Fruit fly (Drosophila melanogaster) whole organism, pupa: Measurements from ENCODE around the gene CG34027.

Source experiments
- CG10348 ChIP-seq: fragments of 200-800 bp; sonication (Bioruptor generic); IDR thresholded peaks from 2 replicates; pipeline ENCODE4 v1.3.6; 2022; ENCODE audit warnings: missing biosample characterization, missing genetic modification characterization
- CG12605 ChIP-seq: fragments of 200-800 bp; sonication (Bioruptor generic); IDR thresholded peaks from 2 replicates; pipeline ENCODE4 v1.3.6; 2022; ENCODE audit warnings: missing biosample characterization, missing genetic modification characterization
- CG13204 ChIP-seq: fragments of 200-800 bp; sonication (Bioruptor generic); optimal IDR thresholded peaks from 2 replicates; lab custom pipeline; 2018; ENCODE audit warnings: missing biosample characterization, mild to moderate bottlenecking, missing genetic modification characterization, moderate library complexity
- CG14655 ChIP-seq: fragments of 200-800 bp; sonication (Bioruptor generic); optimal IDR thresholded peaks from 3 replicates; lab custom pipeline; 2017; ENCODE audit warnings: mild to moderate bottlenecking, missing biosample characterization, missing genetic modification reagents, missing genetic modification characterization
- CG15710 ChIP-seq: fragments of 200-800 bp; sonication (Bioruptor generic); optimal IDR thresholded peaks from 2 replicates; lab custom pipeline; 2018; ENCODE audit warnings: missing biosample characterization, mild to moderate bottlenecking, missing genetic modification characterization, moderate library complexity
- CG17806 ChIP-seq: fragments of 200-800 bp; sonication (Bioruptor generic); optimal IDR thresholded peaks from 2 replicates; lab custom pipeline; 2018; ENCODE audit warnings: missing biosample characterization, mild to moderate bottlenecking, missing genetic modification characterization, moderate library complexity
- CG32121 ChIP-seq: fragments of 200-800 bp; sonication (Bioruptor generic); IDR thresholded peaks from 2 replicates; pipeline ENCODE4 v1.3.6; 2022; ENCODE audit warnings: missing biosample characterization, missing genetic modification characterization
- CG34367 ChIP-seq: fragments of 200-800 bp; sonication (Bioruptor generic); optimal IDR thresholded peaks from 2 replicates; lab custom pipeline; 2018; ENCODE audit warnings: missing biosample characterization, mild to moderate bottlenecking, missing genetic modification characterization
- CG4496 ChIP-seq: fragments of 200-800 bp; sonication (Bioruptor generic); IDR thresholded peaks from 3 replicates; pipeline ENCODE4 v1.3.6; 2022; ENCODE audit warnings: missing biosample characterization, missing genetic modification characterization
- CG8159 ChIP-seq: fragments of 200-800 bp; sonication (Bioruptor generic); optimal IDR thresholded peaks from 3 replicates; lab custom pipeline; 2018; ENCODE audit warnings: missing biosample characterization, mild to moderate bottlenecking, missing genetic modification characterization, moderate library complexity
- CG8301 ChIP-seq: fragments of 200-800 bp; sonication (Bioruptor generic); optimal IDR thresholded peaks from 2 replicates; lab custom pipeline; 2018; ENCODE audit warnings: missing biosample characterization, mild to moderate bottlenecking, missing genetic modification characterization
- CG9948 ChIP-seq: fragments of 200-800 bp; sonication (Bioruptor generic); optimal IDR thresholded peaks from 2 replicates; lab custom pipeline; 2018; ENCODE audit warnings: missing biosample characterization, mild to moderate bottlenecking, missing genetic modification characterization, moderate library complexity
- D1 ChIP-seq: fragments of 200-800 bp; sonication (Bioruptor generic); optimal IDR thresholded peaks from 2 replicates; lab custom pipeline; 2018; ENCODE audit warnings: missing biosample characterization, mild to moderate bottlenecking, missing genetic modification characterization, moderate library complexity
- EcR ChIP-seq: fragments of 200-800 bp; sonication (Bioruptor generic); optimal IDR thresholded peaks from 3 replicates; lab custom pipeline; 2019; ENCODE audit warnings: missing biosample characterization, missing genetic modification characterization, mild to moderate bottlenecking, moderate library complexity, missing genetic modification reagents
- Ets98B ChIP-seq: fragments of 200-800 bp; sonication (Bioruptor generic); IDR thresholded peaks from 2 replicates; pipeline ENCODE4 v1.3.6; 2022; ENCODE audit warnings: missing biosample characterization, missing genetic modification characterization
- Pif1A ChIP-seq: fragments of 200-800 bp; sonication (Bioruptor generic); optimal IDR thresholded peaks from 3 replicates; lab custom pipeline; 2016; ENCODE audit warnings: missing biosample characterization, missing genetic modification characterization
- Pif1B ChIP-seq: fragments of 200-800 bp; sonication (Bioruptor generic); optimal IDR thresholded peaks from 3 replicates; lab custom pipeline; 2016; ENCODE audit warnings: missing biosample characterization, missing genetic modification characterization
- Snoo ChIP-seq: fragments of 200-800 bp; sonication (Bioruptor generic); optimal IDR thresholded peaks from 3 replicates; lab custom pipeline; 2017; ENCODE audit warnings: missing biosample characterization, mild to moderate bottlenecking, missing genetic modification characterization, inconsistent platforms
- fd96Ca ChIP-seq: fragments of 200-800 bp; sonication (Bioruptor generic); IDR thresholded peaks from 3 replicates; pipeline ENCODE4 v1.3.6; 2022; ENCODE audit warnings: missing biosample characterization, missing genetic modification characterization
- gl ChIP-seq: fragments of 200-800 bp; sonication (Bioruptor generic); optimal IDR thresholded peaks from 2 replicates; lab custom pipeline; 2018; ENCODE audit warnings: missing biosample characterization, mild to moderate bottlenecking, missing genetic modification characterization
- rn ChIP-seq: fragments of 200-800 bp; sonication (Bioruptor generic); IDR thresholded peaks from 2 replicates; pipeline ENCODE4 v1.3.6; 2022; ENCODE audit warnings: missing biosample characterization, missing genetic modification characterization

Gene CG34027

dm6 chr3R:25080446-25080845, 28.4 kb downstream of the CG34027 start:
- no peak for TF ChIP-seq CG10348 (GFP tag; lab: Robert Waterston, UW)
- TF ChIP-seq CG32121 (GFP tag; lab: Robert Waterston, UW): peak; percentile 46; the same call in 1 of the 2 replicates

- TF ChIP-seq CG15710 (tag; lab: Kevin White, UChicago) (no peak), Pif1A (GFP tag; lab: Kevin White, UChicago) (no peak), CG8159 (no peak), gl (tag; lab: Kevin White, UChicago) (no peak), CG4496 (GFP tag; lab: Robert Waterston, UW) (no peak), rn (GFP tag; lab: Robert Waterston, UW) (no peak), Ets98B (GFP tag; lab: Robert Waterston, UW) (no peak), CG8301 (no peak), CG13204 (no peak), fd96Ca (GFP tag; lab: Robert Waterston, UW) (no peak), Pif1B (GFP tag; lab: Kevin White, UChicago) (no peak), CG9948 (tag; lab: Kevin White, UChicago) (no peak)
- TF ChIP-seq, all 21 proteins: peak for 0
Measured at dm6 chr3R:25078665-25079064, 30.2 kb downstream of the CG34027 start.

- TF ChIP-seq Snoo (tag; lab: Kevin White, UChicago) (no peak), CG8301 (no peak)
- TF ChIP-seq, all 21 proteins: peak for 0
Measured at dm6 chr3R:25077280-25077820, 31.5 kb downstream of the CG34027 start.

dm6 chr3R:25074558-25074964, 34.3 kb downstream of the CG34027 start, which contains the start of the genes shams and CG11920:
shams (minus strand) TSS chr3R:25074607.
CG11920 (plus strand) TSS chr3R:25074877.
- TF ChIP-seq CG15710 (tag; lab: Kevin White, UChicago) (no peak), CG8159 (peak; percentile 58), CG17806 (tag; lab: Kevin White, UChicago) (no peak)

- TF ChIP-seq CG17806 (tag; lab: Kevin White, UChicago) (no peak), CG8301 (no peak), CG4496 (GFP tag; lab: Robert Waterston, UW) (no peak), Pif1B (GFP tag; lab: Kevin White, UChicago) (no peak), Snoo (tag; lab: Kevin White, UChicago) (no peak), gl (tag; lab: Kevin White, UChicago) (no peak), D1 (tag; lab: Kevin White, UChicago) (no peak), CG32121 (GFP tag; lab: Robert Waterston, UW) (no peak), rn (GFP tag; lab: Robert Waterston, UW) (no peak), Pif1A (GFP tag; lab: Kevin White, UChicago) (no peak), CG9948 (tag; lab: Kevin White, UChicago) (no peak), CG12605 (GFP tag; lab: Robert Waterston, UW) (no peak), CG13204 (no peak), CG10348 (GFP tag; lab: Robert Waterston, UW) (no peak), CG34367 (tag; lab: Kevin White, UChicago) (no peak)
Measured at dm6 chr3R:25070871-25071270, 38.0 kb downstream of the CG34027 start, which contains the start of gene CG11836. CG11836 (plus strand) TSS chr3R:25071126.

- TF ChIP-seq CG9948 (tag; lab: Kevin White, UChicago): no peak
- peak; percentile 42; the same call in 1 of the 2 replicates for TF ChIP-seq CG32121 (GFP tag; lab: Robert Waterston, UW)
- no peak; the same call in 2 of the 3 replicates for TF ChIP-seq CG4496 (GFP tag; lab: Robert Waterston, UW)
- no peak for TF ChIP-seq gl (tag; lab: Kevin White, UChicago)
- no peak for TF ChIP-seq CG14655 (GFP tag; lab: Kevin White, UChicago)
- TF ChIP-seq CG13204: no peak
- no peak for TF ChIP-seq Pif1A (GFP tag; lab: Kevin White, UChicago)
- no peak for TF ChIP-seq Ets98B (GFP tag; lab: Robert Waterston, UW)
- TF ChIP-seq CG15710 (tag; lab: Kevin White, UChicago): peak; percentile 53
- TF ChIP-seq rn (GFP tag; lab: Robert Waterston, UW): no peak
- TF ChIP-seq CG10348 (GFP tag; lab: Robert Waterston, UW): no peak
- peak; percentile 28 for TF ChIP-seq CG17806 (tag; lab: Kevin White, UChicago)
- no peak for TF ChIP-seq CG34367 (tag; lab: Kevin White, UChicago)
- no peak for TF ChIP-seq EcR (GFP tag; lab: Kevin White, UChicago)
- TF ChIP-seq Snoo (tag; lab: Kevin White, UChicago): peak; percentile 21
- no peak for TF ChIP-seq CG12605 (GFP tag; lab: Robert Waterston, UW)
- TF ChIP-seq CG8159: no peak
- TF ChIP-seq D1 (tag; lab: Kevin White, UChicago): no peak
- no peak for TF ChIP-seq fd96Ca (GFP tag; lab: Robert Waterston, UW)
Measured at dm6 chr3R:25069569-25069968, 39.3 kb downstream of the CG34027 start, which contains the start of the genes Stt3B and CG11839. Stt3B (minus strand) TSS chr3R:25069637. CG11839 (plus strand) TSS chr3R:25069927.

dm6 chr3R:25066856-25067255, 42.0 kb downstream of the CG34027 start:
- TF ChIP-seq CG8159 (no peak), CG34367 (tag; lab: Kevin White, UChicago) (no peak), CG4496 (GFP tag; lab: Robert Waterston, UW) (no peak), CG17806 (tag; lab: Kevin White, UChicago) (no peak), Pif1B (GFP tag; lab: Kevin White, UChicago) (no peak), CG9948 (tag; lab: Kevin White, UChicago) (no peak), EcR (GFP tag; lab: Kevin White, UChicago) (no peak), gl (tag; lab: Kevin White, UChicago) (no peak), CG10348 (GFP tag; lab: Robert Waterston, UW) (no peak), CG15710 (tag; lab: Kevin White, UChicago) (no peak), CG8301 (no peak), CG13204 (no peak), CG14655 (GFP tag; lab: Kevin White, UChicago) (no peak), rn (GFP tag; lab: Robert Waterston, UW) (no peak), Ets98B (GFP tag; lab: Robert Waterston, UW) (no peak), Snoo (tag; lab: Kevin White, UChicago) (no peak), CG32121 (GFP tag; lab: Robert Waterston, UW) (no peak)
